Worm (Caenorhabditis elegans): Measurements from ENCODE around the gene ZK546.19.

- TF ChIP-seq him-1 (tag; optimal IDR thresholded peaks at IDR 0.05) (no peak), dao-5 (tag; optimal IDR thresholded peaks at IDR 0.05) (no peak)
Observed at ce11 chrII:4986664-4987063, 45.1 kb downstream of the ZK546.19 start.
